Worm (Caenorhabditis elegans): ENCODE results near the gene chl-1.

DNA sequence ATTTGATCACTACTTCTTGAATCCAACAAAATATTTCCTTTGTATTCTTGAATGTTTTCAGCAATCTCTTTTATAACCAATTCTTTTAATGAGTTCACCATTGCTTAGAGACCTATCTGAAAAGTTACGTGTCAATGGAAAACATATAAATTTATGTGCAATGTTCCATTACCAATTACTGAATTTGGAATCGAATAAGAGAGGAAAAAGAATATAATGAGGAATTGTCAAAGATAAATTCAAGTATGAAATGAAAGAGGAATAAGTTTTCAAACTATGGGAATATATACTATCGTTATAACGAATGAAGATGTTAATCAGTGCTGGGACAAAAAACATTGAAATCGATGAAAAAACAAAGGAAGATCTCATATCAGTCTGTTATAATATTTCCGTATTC lies 46.0 kb upstream of the chl-1 start, which contains the start of gene H04D03.4:
- TF ChIP-seq nhr-28 (tag; optimal IDR thresholded peaks at IDR 0.05) (no peak), ama-1 (optimal IDR thresholded peaks at IDR 0.05) (no peak), fkh-10 (GFP tag; optimal IDR thresholded peaks at IDR 0.05) (no peak), lin-39 (tag; optimal IDR thresholded peaks at IDR 0.05) (no peak), R02D3.7 (tag; optimal IDR thresholded peaks at IDR 0.05) (no peak), unc-62 (GFP tag; optimal IDR thresholded peaks at IDR 0.05) (no peak), pha-4 (tag; optimal IDR thresholded peaks at IDR 0.05) (no peak), elt-2 (tag; optimal IDR thresholded peaks at IDR 0.05) (no peak), ceh-16 (tag; optimal IDR thresholded peaks at IDR 0.05) (no peak), nhr-25 (tag; optimal IDR thresholded peaks at IDR 0.05) (no peak), unc-39 (tag; optimal IDR thresholded peaks at IDR 0.05) (no peak), ztf-4 (tag; optimal IDR thresholded peaks at IDR 0.05) (no peak), nhr-237 (tag; optimal IDR thresholded peaks at IDR 0.05) (no peak)

All from whole organism, L3 larva.